Worm (Caenorhabditis elegans): Measurements from ENCODE around the gene fbxa-56.

The fbxa-56 gene

ce11 chrIII:937961-938360, at the start of gene fbxa-56:
Gene fbxa-56 (minus strand): TSS chrIII:938061.
- no peak for TF ChIP-seq him-1 (tag; optimal IDR thresholded peaks at IDR 0.05)
- no peak for TF ChIP-seq dao-5 (tag; optimal IDR thresholded peaks at IDR 0.05)
- no peak for TF ChIP-seq W03F9.2 (tag; optimal IDR thresholded peaks at IDR 0.05)

- no peak for TF ChIP-seq W03F9.2 (tag; optimal IDR thresholded peaks at IDR 0.05)
- no peak for TF ChIP-seq him-1 (tag; optimal IDR thresholded peaks at IDR 0.05)
- TF ChIP-seq dao-5 (tag; optimal IDR thresholded peaks at IDR 0.05) = no peak
These were observed 45.1 kb upstream of the fbxa-56 start, which contains the start of gene tbc-10 for ce11 chrIII:982961-983360. Gene tbc-10 (plus strand): TSS chrIII:983261.

ce11 chrIII:981960-982359, 44.1 kb upstream of the fbxa-56 start:
- TF ChIP-seq W03F9.2 (tag; optimal IDR thresholded peaks at IDR 0.05) = no peak
- TF ChIP-seq him-1 (tag; optimal IDR thresholded peaks at IDR 0.05) = no peak
- TF ChIP-seq dao-5 (tag; optimal IDR thresholded peaks at IDR 0.05) = no peak

- TF ChIP-seq him-1 (tag; optimal IDR thresholded peaks at IDR 0.05) (no peak), W03F9.2 (tag; optimal IDR thresholded peaks at IDR 0.05) (no peak), dao-5 (tag; optimal IDR thresholded peaks at IDR 0.05) (no peak)
These were observed 41.0 kb upstream of the fbxa-56 start for ce11 chrIII:978889-979288.

ce11 chrIII:970928-971327, 33.1 kb upstream of the fbxa-56 start:
- TF ChIP-seq him-1 (tag; optimal IDR thresholded peaks at IDR 0.05) (no peak), W03F9.2 (tag; optimal IDR thresholded peaks at IDR 0.05) (no peak), dao-5 (tag; optimal IDR thresholded peaks at IDR 0.05) (no peak)

- TF ChIP-seq dao-5 (tag; optimal IDR thresholded peaks at IDR 0.05) (no peak), him-1 (tag; optimal IDR thresholded peaks at IDR 0.05) (no peak), W03F9.2 (tag; optimal IDR thresholded peaks at IDR 0.05) (no peak)
These were observed 28.4 kb upstream of the fbxa-56 start for ce11 chrIII:966259-966658.

ce11 chrIII:964637-965036, 26.8 kb upstream of the fbxa-56 start:
- TF ChIP-seq W03F9.2 (tag; optimal IDR thresholded peaks at IDR 0.05) = no peak
- no peak for TF ChIP-seq dao-5 (tag; optimal IDR thresholded peaks at IDR 0.05)
- TF ChIP-seq him-1 (tag; optimal IDR thresholded peaks at IDR 0.05) = no peak

- TF ChIP-seq W03F9.2 (tag; optimal IDR thresholded peaks at IDR 0.05) (no peak), him-1 (tag; optimal IDR thresholded peaks at IDR 0.05) (no peak), dao-5 (tag; optimal IDR thresholded peaks at IDR 0.05) (no peak)
These were observed 24.1 kb upstream of the fbxa-56 start, which contains the start of gene fbxa-51 for ce11 chrIII:961948-962347. Gene fbxa-51 (plus strand): TSS chrIII:962269.

ce11 chrIII:955981-956380, 18.1 kb upstream of the fbxa-56 start, which contains the start of gene fbxa-54:
Gene fbxa-54 (plus strand): TSS chrIII:956334.
- no peak for TF ChIP-seq dao-5 (tag; optimal IDR thresholded peaks at IDR 0.05)
- TF ChIP-seq W03F9.2 (tag; optimal IDR thresholded peaks at IDR 0.05) = no peak
- no peak for TF ChIP-seq him-1 (tag; optimal IDR thresholded peaks at IDR 0.05)

- TF ChIP-seq W03F9.2 (tag; optimal IDR thresholded peaks at IDR 0.05) (no peak), him-1 (tag; optimal IDR thresholded peaks at IDR 0.05) (no peak), dao-5 (tag; optimal IDR thresholded peaks at IDR 0.05) (no peak)
These were observed 16.7 kb upstream of the fbxa-56 start, which contains the start of the genes T12B5.15 and T12B5.14 for ce11 chrIII:954553-954952. Gene T12B5.15 (minus strand): TSS chrIII:954653. Gene T12B5.14 (plus strand): TSS chrIII:954873.

ce11 chrIII:952184-952583, 14.3 kb upstream of the fbxa-56 start, which contains the start of gene fbxa-10:
Gene fbxa-10 (plus strand): TSS chrIII:952390.
- TF ChIP-seq W03F9.2 (tag; optimal IDR thresholded peaks at IDR 0.05) (no peak), him-1 (tag; optimal IDR thresholded peaks at IDR 0.05) (no peak), dao-5 (tag; optimal IDR thresholded peaks at IDR 0.05) (no peak)

- no peak for TF ChIP-seq dao-5 (tag; optimal IDR thresholded peaks at IDR 0.05)
- no peak for TF ChIP-seq W03F9.2 (tag; optimal IDR thresholded peaks at IDR 0.05)
- TF ChIP-seq him-1 (tag; optimal IDR thresholded peaks at IDR 0.05) = no peak
These were observed 12.6 kb upstream of the fbxa-56 start, which contains the start of the genes fbxa-67 and fbxa-11 for ce11 chrIII:950472-950871. Gene fbxa-67 (minus strand): TSS chrIII:950670. Gene fbxa-11 (plus strand): TSS chrIII:950869.

ce11 chrIII:946250-946725, 8.4 kb upstream of the fbxa-56 start, which contains the start of gene fbxa-60:
Gene fbxa-60 (minus strand): TSS chrIII:946300.
- TF ChIP-seq dao-5 (tag; optimal IDR thresholded peaks at IDR 0.05) = no peak
- no peak for TF ChIP-seq W03F9.2 (tag; optimal IDR thresholded peaks at IDR 0.05)
- TF ChIP-seq him-1 (tag; optimal IDR thresholded peaks at IDR 0.05) = no peak

ce11 chrIII:943426-943927, 5.6 kb upstream of the fbxa-56 start, which contains the start of gene fbxa-59:
Gene fbxa-59 (minus strand): TSS chrIII:943476.
- TF ChIP-seq W03F9.2 (tag; optimal IDR thresholded peaks at IDR 0.05) = no peak
- TF ChIP-seq him-1 (tag; optimal IDR thresholded peaks at IDR 0.05) = no peak
- TF ChIP-seq dao-5 (tag; optimal IDR thresholded peaks at IDR 0.05) = no peak
